Worm (Caenorhabditis elegans) whole organism, mixed stage, embryonic: ENCODE results near the gene F22E5.23.
"Not testable (repeated sequence)": the region's sequence is repeated elsewhere in the genome, so short reads cannot be mapped to it uniquely, and the experiment has no call there.

Experiments used
- ces-1 ChIP-seq: fragments of 150-350 bp; optimal IDR thresholded peaks from 2 replicates; lab custom pipeline; 2014; ENCODE audit warnings: missing biosample characterization, missing genetic modification reagents, missing genetic modification characterization
- nhr-12 ChIP-seq: fragments of 150-350 bp; optimal IDR thresholded peaks from 2 replicates; lab custom pipeline; 2014; ENCODE audit warnings: missing biosample characterization, missing genetic modification characterization
- unc-39 ChIP-seq: fragments of 150-350 bp; optimal IDR thresholded peaks from 2 replicates; lab custom pipeline; 2014; ENCODE audit warnings: missing biosample characterization, missing genetic modification characterization
- unc-62 ChIP-seq: fragments of 150-350 bp; optimal IDR thresholded peaks from 2 replicates; lab custom pipeline; 2014; ENCODE audit warnings: missing biosample characterization, missing genetic modification reagents, missing genetic modification characterization

- not testable (repeated sequence) for TF ChIP-seq unc-62; ces-1 (GFP tag; lab: Kevin White, UChicago); nhr-12 (tag; lab: Kevin White, UChicago); unc-39 (tag; lab: Kevin White, UChicago)
Observed at ce11 chrII:2672320-2672719, 31.2 kb downstream of the F22E5.23 start, which contains the start of gene sri-57.
